Fruit fly (Drosophila melanogaster): ENCODE results near the gene gny.

gny gene

DNA sequence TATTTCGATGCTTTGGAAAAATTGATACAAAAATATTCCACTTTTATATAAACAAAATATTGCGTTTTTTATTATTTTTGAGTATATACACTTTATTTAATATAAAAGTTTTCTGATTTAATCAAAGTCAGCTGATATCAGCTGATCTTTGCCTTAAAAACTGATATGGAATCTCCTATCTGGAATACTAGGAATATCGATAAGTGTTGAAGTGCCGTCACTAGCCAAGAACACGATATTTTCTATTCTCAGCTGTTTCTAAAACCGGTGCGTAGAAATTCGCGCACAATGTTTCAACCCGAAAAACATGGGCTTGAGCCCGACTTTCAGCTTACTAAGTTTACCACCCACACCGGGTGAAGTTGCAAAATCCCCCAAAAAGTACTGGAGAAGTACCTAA is 37.4 kb upstream of the gny start, which contains the start of gene Sps2 (continued):
- TF ChIP-seq pita (GFP tag; optimal IDR thresholded peaks at IDR 0.05) (no peak), otp (GFP tag; IDR thresholded peaks at IDR 0.05) (no peak), Elba2 (GFP tag; optimal IDR thresholded peaks at IDR 0.05) (peak; percentile 23), CG13775 (GFP tag; optimal IDR thresholded peaks at IDR 0.05) (no peak), CG17361 (GFP tag; IDR thresholded peaks at IDR 0.05) (0 out of 3 replicates have a peak, but pooled peaks have one; percentile 15), Mrtf (GFP tag; IDR thresholded peaks at IDR 0.05) (no peak), Neu2 (GFP tag; optimal IDR thresholded peaks at IDR 0.05; ENCODE audit: borderline replicate concordance) (no peak), Scr (GFP tag; IDR thresholded peaks at IDR 0.05; ENCODE audit: partially characterized antibody) (peak; percentile 82), CG7928 (GFP tag; optimal IDR thresholded peaks at IDR 0.05) (no peak), sna (GFP tag; IDR thresholded peaks at IDR 0.05; ENCODE audit: partially characterized antibody) (peak; percentile 66), vfl (GFP tag; optimal IDR thresholded peaks at IDR 0.05) (no peak), ac (GFP tag; optimal IDR thresholded peaks at IDR 0.05) (no peak), CG8089 (GFP tag; optimal IDR thresholded peaks at IDR 0.05) (no peak), HLH4C (GFP tag; IDR thresholded peaks at IDR 0.05; ENCODE audit: partially characterized antibody) (peak; percentile 53; the same call in 1 of the 3 replicates), CG13894 (tag; optimal IDR thresholded peaks at IDR 0.05) (no peak), Hand (GFP tag; optimal IDR thresholded peaks at IDR 0.05) (no peak), nau (GFP tag; optimal IDR thresholded peaks at IDR 0.05) (no peak), Antp (GFP tag; optimal IDR thresholded peaks at IDR 0.05) (no peak), ham (GFP tag; IDR thresholded peaks at IDR 0.05) (no peak), CG42726 (GFP tag; IDR thresholded peaks at IDR 0.05; ENCODE audit: partially characterized antibody) (peak; percentile 20; the same call in 1 of the 2 replicates), stwl (tag; optimal IDR thresholded peaks at IDR 0.05) (peak; percentile 57), Dad (GFP tag; optimal IDR thresholded peaks at IDR 0.05) (no peak), Med (GFP tag) (peak; percentile 81), CG7987 (GFP tag; optimal IDR thresholded peaks at IDR 0.05) (no peak), CG2116 (GFP tag; optimal IDR thresholded peaks at IDR 0.05) (peak; percentile 24), gfzf (GFP tag; optimal IDR thresholded peaks at IDR 0.05) (peak; percentile 12), CG31441 (GFP tag; IDR thresholded peaks at IDR 0.05) (0 out of 2 replicates have a peak, but pooled peaks have one; percentile 9), CG5180 (GFP tag; optimal IDR thresholded peaks at IDR 0.05) (no peak), HHEX (GFP tag; optimal IDR thresholded peaks at IDR 0.05) (no peak), Meics (GFP tag; optimal IDR thresholded peaks at IDR 0.05) (no peak), CG11093 (GFP tag; IDR thresholded peaks at IDR 0.05) (no peak), abd-A (tag; optimal IDR thresholded peaks at IDR 0.05) (no peak), Nf-YB (GFP tag; optimal IDR thresholded peaks at IDR 0.05) (no peak), Asciz (GFP tag; optimal IDR thresholded peaks at IDR 0.05) (no peak), CG31365 (tag; optimal IDR thresholded peaks at IDR 0.05) (no peak), Nf-YA (GFP tag; IDR thresholded peaks at IDR 0.05) (no peak), Ets65A (GFP tag) (no peak), HLH3B (GFP tag; IDR thresholded peaks at IDR 0.05) (no peak), Bdp1 (GFP tag; optimal IDR thresholded peaks at IDR 0.05) (no peak), zen (tag; optimal IDR thresholded peaks at IDR 0.05) (no peak), tx (GFP tag; optimal IDR thresholded peaks at IDR 0.05) (no peak), CG15011 (GFP tag; optimal IDR thresholded peaks at IDR 0.05) (no peak), slp2 (GFP tag; optimal IDR thresholded peaks at IDR 0.05) (no peak), CG8359 (GFP tag; optimal IDR thresholded peaks at IDR 0.05; ENCODE audit: borderline replicate concordance) (no peak), shn (GFP tag; optimal IDR thresholded peaks at IDR 0.05) (no peak), CG31224 (GFP tag; IDR thresholded peaks at IDR 0.05) (no peak), Lpt (GFP tag; optimal IDR thresholded peaks at IDR 0.05) (no peak), nmo (GFP tag; optimal IDR thresholded peaks at IDR 0.05) (peak; percentile 29), mld (GFP tag; IDR thresholded peaks at IDR 0.05; ENCODE audit: partially characterized antibody) (no peak), Taf1 (GFP tag; IDR thresholded peaks at IDR 0.05) (no peak), Adf1 (GFP tag; IDR thresholded peaks at IDR 0.05) (no peak)
